Fruit fly (Drosophila melanogaster) whole organism: ENCODE measurements around the gene CG32099.

ENCODE experiments used
- CG8478 ChIP-seq: fragments of >200 bp; optimal IDR thresholded peaks from 2 replicates; lab custom pipeline; 2018; ENCODE audit warnings: inconsistent platforms
- Dll ChIP-seq: fragments of >200 bp; optimal IDR thresholded peaks from 2 replicates; lab custom pipeline; 2017
- EcR ChIP-seq, 2 experiments: fragments of >200 bp; optimal IDR thresholded peaks; 2 replicates each; lab custom pipeline; 2017; ENCODE audit warnings: missing biosample characterization in 2 of 2, missing genetic modification characterization in 2 of 2, missing genetic modification reagents in 2 of 2
- psq ChIP-seq: fragments of >200 bp; optimal IDR thresholded peaks from 2 replicates; lab custom pipeline; 2017
- usp ChIP-seq: fragments of >200 bp; optimal IDR thresholded peaks from 2 replicates; lab custom pipeline; 2017; ENCODE audit warnings: missing biosample characterization, missing genetic modification characterization, mixed read lengths

- TF ChIP-seq Dll, result no peak
- no peak for TF ChIP-seq psq (lab: Kevin White, UChicago)
- no peak for TF ChIP-seq usp (GFP tag; lab: Kevin White, UChicago)
- no peak for TF ChIP-seq EcR (GFP tag; optimal IDR thresholded peaks at IDR 0.05; lab: Kevin White, UChicago)
- no peak for TF ChIP-seq CG8478 (lab: Kevin White, UChicago)
Observed at dm6 chr3L:12099329-12100031, 49.6 kb upstream of the CG32099 start.
